In the genomic region with DNA sequence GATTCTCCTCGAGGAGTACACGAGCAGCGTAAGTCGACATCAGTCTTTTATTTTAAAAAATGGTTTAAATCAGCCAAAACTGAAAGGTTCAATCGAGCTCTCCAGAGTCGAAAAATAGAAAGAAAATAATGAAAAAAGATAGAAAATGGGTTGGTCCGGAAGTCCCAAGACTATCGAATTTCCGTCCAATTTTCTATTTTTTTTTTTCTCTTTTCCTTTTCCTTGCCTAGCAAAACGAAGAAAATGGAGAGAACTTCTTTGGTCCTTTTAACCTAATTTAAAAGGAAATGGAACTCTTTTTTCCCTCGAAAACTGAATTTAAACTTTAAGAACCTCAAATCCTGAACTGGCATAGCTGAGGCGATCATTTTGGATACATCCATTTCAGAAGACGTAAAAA, we compare ENCODE assay signal across 6 worm cellular contexts.
TF ChIP-seq lines count a peak whose summit lies in the region.

No protein-coding gene starts in this region.

TF ChIP-seq in whole organism, L1 larva, 84 proteins besides CTCF, POLR2A, EP300 and RAD21:
- no peak for TF ChIP-seq vab-15 (tag; optimal IDR thresholded peaks at IDR 0.05; lab: Kevin White, UChicago)
- peak; percentile 33 for TF ChIP-seq ces-1 (GFP tag; optimal IDR thresholded peaks at IDR 0.05; lab: Kevin White, UChicago)
- peak; percentile 2 for TF ChIP-seq irx-1 (tag; optimal IDR thresholded peaks at IDR 0.05; lab: Kevin White, UChicago)
- peak; percentile 65 for TF ChIP-seq fkh-10 (GFP tag; optimal IDR thresholded peaks at IDR 0.05; lab: Kevin White, UChicago)
- peak; percentile 7 for TF ChIP-seq tbx-2 (tag; optimal IDR thresholded peaks at IDR 0.05; lab: Kevin White, UChicago)
- no peak for TF ChIP-seq nhr-28 (tag; optimal IDR thresholded peaks at IDR 0.05; lab: Kevin White, UChicago)
TF ChIP-seq in whole organism, L1 larva: peak in this region for 4.

TF ChIP-seq in whole organism, L2 larva, 48 proteins besides CTCF, POLR2A, EP300 and RAD21:
- no peak for TF ChIP-seq nhr-25 (tag; optimal IDR thresholded peaks at IDR 0.05; lab: Kevin White, UChicago)
- peak; percentile 13 for TF ChIP-seq C34F6.9 (tag; optimal IDR thresholded peaks at IDR 0.05; lab: Kevin White, UChicago)
- TF ChIP-seq aly-2 (tag; optimal IDR thresholded peaks at IDR 0.05; lab: Kevin White, UChicago) = no peak
- peak; percentile 25 for TF ChIP-seq F13H6.1 (tag; optimal IDR thresholded peaks at IDR 0.05; lab: Kevin White, UChicago)

TF ChIP-seq in whole organism, L3 larva, 47 proteins besides CTCF, POLR2A, EP300 and RAD21:
- TF ChIP-seq nfya-1 (tag; optimal IDR thresholded peaks at IDR 0.05; lab: Kevin White, UChicago; ENCODE audit: insufficient read depth) = peak; percentile 4
- no peak for TF ChIP-seq mdl-1 (tag; optimal IDR thresholded peaks at IDR 0.05; lab: Kevin White, UChicago)

TF ChIP-seq in whole organism, L4 larva, 104 proteins besides CTCF, POLR2A, EP300 and RAD21:
- TF ChIP-seq fkh-10 (GFP tag; optimal IDR thresholded peaks at IDR 0.05; lab: Kevin White, UChicago) (peak; percentile 68), hlh-30 (tag; optimal IDR thresholded peaks at IDR 0.05; lab: Kevin White, UChicago; ENCODE audit: insufficient read depth) (no peak), ctbp-1 (GFP tag; IDR thresholded peaks at IDR 0.05; lab: Robert Waterston, UW) (0 out of 2 replicates have a peak, but pooled peaks have one; percentile 18), ces-1 (GFP tag; optimal IDR thresholded peaks at IDR 0.05; lab: Kevin White, UChicago) (peak; percentile 88)
TF ChIP-seq in whole organism, L4 larva: peak in this region for 3.

TF ChIP-seq in whole organism, late embryonic, 69 proteins besides CTCF, POLR2A, EP300 and RAD21:
- TF ChIP-seq unc-42 (tag; optimal IDR thresholded peaks at IDR 0.05; lab: Kevin White, UChicago) (peak; percentile 63), ceh-22 (tag; optimal IDR thresholded peaks at IDR 0.05; lab: Kevin White, UChicago) (no peak), K02D7.2 (tag; optimal IDR thresholded peaks at IDR 0.05; lab: Kevin White, UChicago) (no peak)

TF ChIP-seq in whole organism, mixed stage, embryonic, 35 proteins besides CTCF, POLR2A, EP300 and RAD21:
- no peak for TF ChIP-seq lin-13 (tag; optimal IDR thresholded peaks at IDR 0.05; lab: Kevin White, UChicago)
- TF ChIP-seq ces-1 (GFP tag; optimal IDR thresholded peaks at IDR 0.05; lab: Kevin White, UChicago) = peak; percentile 64

Comparison
In these comparisons a context has a peak if more than half of its experiments do, and no peak if none do; other contexts are left out.
1. Of the 29 proteins assayed by ChIP-seq in both whole organism, L4 larva and whole organism, L1 larva: peak only in whole organism, L4 larva: none; only in whole organism, L1 larva: none; in both: ces-1 and fkh-10; in neither: 27.